Worm (Caenorhabditis elegans) whole organism, L4/young adult: ENCODE results near the gene rer-1.

ENCODE experiments used
- W03F9.2 ChIP-seq: fragments of 150-350 bp; optimal IDR thresholded peaks from 2 replicates; lab custom pipeline; 2014; ENCODE audit warnings: missing biosample characterization, missing genetic modification characterization
- dao-5 ChIP-seq: sonication (generic microtip); optimal IDR thresholded peaks from 2 replicates; lab custom pipeline; 2016; ENCODE audit warnings: missing genotype, missing genetic modification characterization, moderate library complexity, missing compliant biosample characterization

ce11 chrII:8845298-8845697, 34.1 kb downstream of the rer-1 start, which contains the start of gene agxt-1:
- TF ChIP-seq W03F9.2 (tag; lab: Kevin White, UChicago), result no peak
- TF ChIP-seq dao-5 (tag; lab: Kevin White, UChicago), result no peak
